Worm (Caenorhabditis elegans) whole organism, late embryonic: Measurements from ENCODE around the gene eol-1.

Source experiments
- K09A11.1 ChIP-seq: sonication (generic microtip); optimal IDR thresholded peaks from 2 replicates; lab custom pipeline; 2017; ENCODE audit warnings: antibody characterized with exemption, mild to moderate bottlenecking, missing genetic modification characterization, missing compliant biosample characterization; ENCODE audit not compliant: insufficient read depth
- ahr-1 ChIP-seq: sonication (generic microtip); optimal IDR thresholded peaks from 2 replicates; lab custom pipeline; 2016; ENCODE audit warnings: missing genetic modification characterization, missing compliant biosample characterization
- ceh-34 ChIP-seq: sonication (generic microtip); optimal IDR thresholded peaks from 2 replicates; lab custom pipeline; 2016; ENCODE audit warnings: mild to moderate bottlenecking, missing genetic modification characterization, missing compliant biosample characterization
- ceh-45 ChIP-seq: fragments of 200-800 bp; sonication (Bioruptor generic); IDR thresholded peaks from 2 replicates; pipeline ENCODE4 v1.3.6; 2022; ENCODE audit warnings: missing genetic modification reagents, missing genetic modification characterization, missing compliant biosample characterization
- che-1 ChIP-seq: sonication (generic microtip); optimal IDR thresholded peaks from 2 replicates; lab custom pipeline; 2016; ENCODE audit warnings: mild to moderate bottlenecking, missing genetic modification characterization, missing compliant biosample characterization
- fkh-10 ChIP-seq: fragments of 150-350 bp; optimal IDR thresholded peaks from 2 replicates; lab custom pipeline; 2014; ENCODE audit warnings: missing biosample characterization, missing genetic modification reagents, missing genetic modification characterization
- fkh-6 ChIP-seq: sonication (generic microtip); optimal IDR thresholded peaks from 2 replicates; lab custom pipeline; 2016; ENCODE audit warnings: missing genetic modification characterization, missing compliant biosample characterization
- hlh-30 ChIP-seq: sonication (generic microtip); optimal IDR thresholded peaks from 2 replicates; lab custom pipeline; 2017; ENCODE audit warnings: antibody characterized with exemption, missing genetic modification characterization, missing compliant biosample characterization; ENCODE audit not compliant: insufficient read depth
- rnt-1 ChIP-seq: sonication (generic microtip); optimal IDR thresholded peaks from 2 replicates; lab custom pipeline; 2016; ENCODE audit warnings: missing genetic modification characterization, missing compliant biosample characterization
- zip-5 ChIP-seq: sonication (generic microtip); optimal IDR thresholded peaks from 2 replicates; lab custom pipeline; 2016; ENCODE audit warnings: missing genetic modification characterization, missing compliant biosample characterization

ce11 chrV:13961927-13962419 is 18.7 kb downstream of the eol-1 start, which contains the start of the genes algn-13 and R10D12.13:
- TF ChIP-seq rnt-1 (tag; lab: Kevin White, UChicago) (peak; percentile 75), K09A11.1 (peak; percentile 77), fkh-10 (GFP tag; lab: Kevin White, UChicago) (no peak), ahr-1 (peak; percentile 83), hlh-30 (tag; lab: Kevin White, UChicago) (no peak), zip-5 (tag; lab: Kevin White, UChicago) (peak; percentile 67), che-1 (tag; lab: Kevin White, UChicago) (peak; percentile 78), ceh-34 (tag; lab: Kevin White, UChicago) (peak; percentile 80), fkh-6 (peak; percentile 77), ceh-45 (GFP tag; lab: Robert Waterston, UW) (peak; percentile 51; the same call in 1 of the 2 replicates)
